Worm (Caenorhabditis elegans): ENCODE results near the gene islo-1.
"Not testable (repeated sequence)": the region's sequence is repeated elsewhere in the genome, so short reads cannot be mapped to it uniquely, and the experiment has no call there.

islo-1 gene

DNA sequence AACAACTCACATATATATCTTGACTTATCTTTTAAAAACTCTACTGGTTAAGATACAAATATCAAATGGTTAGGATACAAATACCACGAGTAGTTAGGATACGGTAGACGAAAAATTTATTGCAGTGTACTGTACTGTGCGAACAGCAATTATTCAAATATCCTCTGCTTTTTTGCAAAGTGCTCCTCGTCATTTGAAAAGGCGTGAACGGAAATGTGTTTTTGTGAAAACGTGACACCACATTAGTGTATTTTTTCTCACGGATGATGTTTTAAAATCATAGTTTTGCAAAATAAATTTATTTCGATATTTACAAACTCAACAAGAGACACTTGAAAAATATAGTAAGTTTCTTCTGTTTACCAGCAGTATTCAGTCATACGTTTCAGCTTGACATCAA lies 17.4 kb upstream of the islo-1 start, which contains the start of gene F42G8.8:
Gene F42G8.8 (plus strand): TSS at position 301 of the 400 bp plus-strand sequence.
- TF ChIP-seq Y67H2A.10 (GFP tag; conservative IDR thresholded peaks at IDR 0.05), result no peak
- TF ChIP-seq K11D2.4 (GFP tag; IDR thresholded peaks at IDR 0.05), result no peak

DNA sequence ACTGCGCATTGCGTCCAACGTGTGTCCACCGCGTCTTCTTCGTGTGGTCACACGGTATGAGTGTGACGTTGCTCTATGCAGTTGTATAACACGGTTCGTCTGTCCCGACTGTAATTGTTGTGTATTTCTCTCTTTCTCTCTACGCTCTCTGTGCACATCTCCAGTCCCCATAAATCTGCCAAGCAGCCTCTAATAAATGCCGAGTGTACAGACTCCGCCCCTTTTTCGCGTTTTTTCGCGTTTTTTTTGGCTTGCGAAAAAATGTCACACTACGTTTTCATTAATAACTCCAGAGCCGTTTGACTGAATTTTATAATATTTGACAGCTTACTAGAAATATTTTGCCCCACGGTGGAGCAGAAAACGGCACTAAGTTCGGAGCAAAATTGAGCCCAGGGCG lies 13.8 kb upstream of the islo-1 start, which contains the start of gene erp-44.3:
Gene erp-44.3 (plus strand): TSS at position 301 of the 400 bp plus-strand sequence.
- not testable (repeated sequence) for TF ChIP-seq hmg-20 (GFP tag; IDR thresholded peaks at IDR 0.05); nfya-2 (GFP tag; IDR thresholded peaks at IDR 0.05); attf-5 (GFP tag; optimal IDR thresholded peaks at IDR 0.05)

DNA sequence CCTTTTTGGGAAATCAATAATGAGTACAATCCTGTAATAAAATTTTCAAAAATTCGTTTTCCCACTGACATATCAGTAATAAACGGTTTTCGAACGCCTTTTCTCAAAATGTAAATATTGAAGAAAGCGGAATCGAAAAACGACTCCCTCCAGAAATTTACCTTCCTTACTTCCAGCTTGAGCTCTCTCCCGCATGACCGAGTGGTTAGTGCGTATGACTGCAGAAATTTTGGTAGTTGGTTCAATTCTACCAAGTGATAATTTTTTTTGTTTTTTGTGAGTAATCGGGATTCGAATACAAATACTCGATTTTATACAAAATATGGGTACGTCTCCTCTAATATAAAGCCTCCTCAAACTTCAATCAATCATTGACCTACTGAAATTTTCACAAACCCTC lies 12.6 kb upstream of the islo-1 start:
- TF ChIP-seq lin-26 (GFP tag; IDR thresholded peaks at IDR 0.05), result peak; percentile 65; the same call in 1 of the 2 replicates
- peak; percentile 50 for TF ChIP-seq hmg-1.2 (GFP tag; IDR thresholded peaks at IDR 0.05)
- TF ChIP-seq B0261.1 (tag; optimal IDR thresholded peaks at IDR 0.05), result peak; percentile 46
- peak; percentile 79 for TF ChIP-seq tbp1 (GFP tag; optimal IDR thresholded peaks at IDR 0.05)
- not testable (repeated sequence) for TF ChIP-seq rpc-1 (optimal IDR thresholded peaks at IDR 0.05)
- peak; percentile 27 for TF ChIP-seq rpc-1 (tag; optimal IDR thresholded peaks at IDR 0.05)

- TF ChIP-seq ama-1 (optimal IDR thresholded peaks at IDR 0.05) (no peak), ama-1 (GFP tag; optimal IDR thresholded peaks at IDR 0.05) (no peak), egl-18 (GFP tag; IDR thresholded peaks at IDR 0.05) (no peak), lag-1 (GFP tag; IDR thresholded peaks at IDR 0.05) (no peak), hsf-1 (GFP tag; IDR thresholded peaks at IDR 0.05) (no peak), mcd-1 (GFP tag; IDR thresholded peaks at IDR 0.05) (no peak), ztf-3 (GFP tag; optimal IDR thresholded peaks at IDR 0.05) (no peak), repo-1 (tag; optimal IDR thresholded peaks at IDR 0.05) (no peak), zim-3 (tag; optimal IDR thresholded peaks at IDR 0.05) (no peak), snpc-1.1 (tag; optimal IDR thresholded peaks at IDR 0.05; ENCODE audit: insufficient read depth) (no peak), dpl-1 (GFP tag; optimal IDR thresholded peaks at IDR 0.05) (no peak), attf-5 (GFP tag; optimal IDR thresholded peaks at IDR 0.05) (no peak), rpc-1 (optimal IDR thresholded peaks at IDR 0.05) (no peak), rpc-1 (tag; optimal IDR thresholded peaks at IDR 0.05) (no peak), tbx-9 (tag; optimal IDR thresholded peaks at IDR 0.05; ENCODE audit: borderline replicate concordance) (no peak), mxl-1 (tag; optimal IDR thresholded peaks at IDR 0.05) (no peak), Y67H2A.10 (GFP tag; conservative IDR thresholded peaks at IDR 0.05) (no peak), F23B12.7 (tag; optimal IDR thresholded peaks at IDR 0.05; ENCODE audit: insufficient read depth) (no peak), madf-8 (GFP tag; conservative IDR thresholded peaks at IDR 0.05) (no peak), nfya-2 (GFP tag; IDR thresholded peaks at IDR 0.05) (no peak)
Measured at ce11 chrIV:8126902-8127301, 9.3 kb upstream of the islo-1 start, which contains the start of gene ceph-41. ceph-41 (plus strand) TSS chrIV:8127202.

DNA sequence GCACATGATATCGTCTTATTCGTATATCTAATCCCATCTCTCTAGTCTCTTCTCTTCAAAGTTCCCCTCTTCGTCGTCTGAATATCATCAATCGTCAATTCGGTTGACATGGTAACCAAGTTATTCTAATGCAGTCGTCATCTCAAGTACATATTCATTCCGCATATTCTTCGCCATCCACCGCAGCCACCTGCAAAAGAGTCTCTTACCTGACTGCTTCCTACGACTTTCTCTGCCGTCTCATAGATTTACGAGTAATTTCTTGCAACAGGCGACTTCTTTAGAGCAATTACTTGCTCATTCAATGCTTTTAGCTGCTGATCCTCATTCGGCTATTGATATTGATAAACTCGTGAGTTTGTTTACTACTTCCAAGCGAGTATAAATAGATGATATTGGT lies 8.8 kb upstream of the islo-1 start:
- TF ChIP-seq F52B5.7 (tag; optimal IDR thresholded peaks at IDR 0.05) (no peak), madf-10 (tag; optimal IDR thresholded peaks at IDR 0.05) (no peak), ztf-6 (GFP tag; IDR thresholded peaks at IDR 0.05) (no peak)

DNA sequence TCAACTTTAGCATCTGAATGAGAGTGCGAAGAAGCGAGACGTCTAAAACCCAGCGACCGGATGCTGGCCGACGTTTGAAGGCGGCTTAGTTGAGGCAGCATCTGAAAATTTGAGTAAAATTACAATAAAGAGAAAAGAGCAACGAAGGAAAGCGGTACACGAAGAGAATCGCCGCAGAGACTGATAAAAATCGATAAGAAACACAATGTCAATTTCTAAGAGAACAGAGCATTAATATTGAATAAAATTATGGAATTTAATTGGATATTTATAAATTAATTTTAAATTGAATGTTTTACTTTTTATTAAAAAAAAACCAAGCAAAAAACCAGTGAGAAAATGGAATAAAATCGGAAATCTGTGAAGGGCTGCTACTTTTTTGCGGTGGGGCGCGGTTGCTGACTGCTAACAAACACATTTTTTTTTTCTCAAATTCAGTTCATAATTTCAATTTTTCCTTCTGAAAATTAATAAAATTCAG lies 6.0 kb upstream of the islo-1 start, which contains the start of the genes ndub-11 and moc-3:
Gene ndub-11 (minus strand): TSS at position 101 of the 481 bp plus-strand sequence.
Gene moc-3 (plus strand): TSS at position 431 of the 481 bp plus-strand sequence.
- TF ChIP-seq mcd-1 (GFP tag; IDR thresholded peaks at IDR 0.05) (0 out of 2 replicates have a peak, but pooled peaks have one; percentile 8), nfya-1 (tag; optimal IDR thresholded peaks at IDR 0.05; ENCODE audit: borderline replicate concordance, insufficient read depth) (no peak), sea-2 (GFP tag; IDR thresholded peaks at IDR 0.05) (no peak), C17E4.6 (GFP tag; IDR thresholded peaks at IDR 0.05) (no peak)
